Worm (Caenorhabditis elegans) whole organism, late embryonic: Measurements from ENCODE around the gene srj-24.

Source experiments
- C08G9.2 ChIP-seq: sonication (generic microtip); optimal IDR thresholded peaks from 2 replicates; lab custom pipeline; 2016; ENCODE audit warnings: mild to moderate bottlenecking, missing genetic modification characterization, moderate library complexity, missing compliant biosample characterization
- C38D4.7 ChIP-seq: fragments of 200-800 bp; sonication (Bioruptor generic); optimal IDR thresholded peaks from 2 replicates; lab custom pipeline; 2018; ENCODE audit warnings: mild to moderate bottlenecking, missing genetic modification characterization, moderate library complexity, missing compliant biosample characterization
- F13H6.1 ChIP-seq: sonication (generic microtip); optimal IDR thresholded peaks from 2 replicates; lab custom pipeline; 2016; ENCODE audit warnings: missing genetic modification characterization, missing compliant biosample characterization
- K02D7.2 ChIP-seq: sonication (generic microtip); optimal IDR thresholded peaks from 2 replicates; lab custom pipeline; 2017; ENCODE audit warnings: mild to moderate bottlenecking, missing genetic modification characterization, missing compliant biosample characterization
- K09A11.1 ChIP-seq: sonication (generic microtip); optimal IDR thresholded peaks from 2 replicates; lab custom pipeline; 2017; ENCODE audit warnings: antibody characterized with exemption, mild to moderate bottlenecking, missing genetic modification characterization, missing compliant biosample characterization; ENCODE audit not compliant: insufficient read depth
- T23F11.4 ChIP-seq: fragments of 200-800 bp; sonication (Bioruptor generic); optimal IDR thresholded peaks from 2 replicates; lab custom pipeline; 2018; ENCODE audit warnings: mild to moderate bottlenecking, missing genetic modification characterization, missing compliant biosample characterization
- Y22D7AL.16 ChIP-seq: sonication (generic microtip); optimal IDR thresholded peaks from 2 replicates; lab custom pipeline; 2016; ENCODE audit warnings: missing genetic modification characterization, missing compliant biosample characterization
- ahr-1 ChIP-seq: sonication (generic microtip); optimal IDR thresholded peaks from 2 replicates; lab custom pipeline; 2016; ENCODE audit warnings: missing genetic modification characterization, missing compliant biosample characterization
- ceh-14 ChIP-seq: sonication (generic microtip); optimal IDR thresholded peaks from 2 replicates; lab custom pipeline; 2016; ENCODE audit warnings: missing genotype, missing genetic modification characterization, missing compliant biosample characterization
- ceh-30 ChIP-seq: fragments of 150-350 bp; optimal IDR thresholded peaks from 2 replicates; lab custom pipeline; 2014; ENCODE audit warnings: missing biosample characterization, missing genetic modification characterization
- ceh-31 ChIP-seq: sonication (generic microtip); optimal IDR thresholded peaks from 2 replicates; lab custom pipeline; 2016; ENCODE audit warnings: missing genetic modification characterization, missing compliant biosample characterization
- ceh-45 ChIP-seq: fragments of 200-800 bp; sonication (Bioruptor generic); IDR thresholded peaks from 2 replicates; pipeline ENCODE4 v1.3.6; 2022; ENCODE audit warnings: missing genetic modification reagents, missing genetic modification characterization, missing compliant biosample characterization
- ceh-48 ChIP-seq: sonication (generic microtip); optimal IDR thresholded peaks from 2 replicates; lab custom pipeline; 2016; ENCODE audit warnings: missing genetic modification characterization, inconsistent platforms, missing compliant biosample characterization
- ceh-6 ChIP-seq: fragments of 200-800 bp; sonication (Bioruptor generic); optimal IDR thresholded peaks from 2 replicates; lab custom pipeline; 2018; ENCODE audit warnings: mild to moderate bottlenecking, missing genetic modification characterization, missing compliant biosample characterization
- che-1 ChIP-seq: sonication (generic microtip); optimal IDR thresholded peaks from 2 replicates; lab custom pipeline; 2016; ENCODE audit warnings: mild to moderate bottlenecking, missing genetic modification characterization, missing compliant biosample characterization
- dmd-4 ChIP-seq: sonication (generic microtip); optimal IDR thresholded peaks from 2 replicates; lab custom pipeline; 2016; ENCODE audit warnings: borderline replicate concordance, missing genetic modification characterization, missing compliant biosample characterization
- elt-2 ChIP-seq: sonication (generic microtip); optimal IDR thresholded peaks from 2 replicates; lab custom pipeline; 2016; ENCODE audit warnings: missing genetic modification reagents, missing genetic modification characterization, missing compliant biosample characterization
- ets-4 ChIP-seq: sonication (generic microtip); optimal IDR thresholded peaks from 2 replicates; lab custom pipeline; 2016; ENCODE audit warnings: missing genetic modification characterization, missing compliant biosample characterization
- fax-1 ChIP-seq: sonication (generic microtip); optimal IDR thresholded peaks from 2 replicates; lab custom pipeline; 2016; ENCODE audit warnings: missing genotype, missing genetic modification characterization, missing compliant biosample characterization
- fkh-10 ChIP-seq: fragments of 150-350 bp; optimal IDR thresholded peaks from 2 replicates; lab custom pipeline; 2014; ENCODE audit warnings: missing biosample characterization, missing genetic modification reagents, missing genetic modification characterization
- fkh-6 ChIP-seq: sonication (generic microtip); optimal IDR thresholded peaks from 2 replicates; lab custom pipeline; 2016; ENCODE audit warnings: missing genetic modification characterization, missing compliant biosample characterization
- lim-6 ChIP-seq: sonication (generic microtip); optimal IDR thresholded peaks from 2 replicates; lab custom pipeline; 2016; ENCODE audit warnings: missing genetic modification characterization, missing compliant biosample characterization
- mec-3 ChIP-seq: sonication (generic microtip); optimal IDR thresholded peaks from 2 replicates; lab custom pipeline; 2016; ENCODE audit warnings: borderline replicate concordance, missing genetic modification characterization, missing compliant biosample characterization
- nfya-1 ChIP-seq: sonication (generic microtip); optimal IDR thresholded peaks from 2 replicates; lab custom pipeline; 2017; ENCODE audit warnings: missing genetic modification characterization, mild to moderate bottlenecking, missing compliant biosample characterization, antibody characterized with exemption, moderate library complexity
- nhr-232 ChIP-seq: sonication (generic microtip); optimal IDR thresholded peaks from 2 replicates; lab custom pipeline; 2016; ENCODE audit warnings: missing genetic modification characterization, missing compliant biosample characterization
- npax-4 ChIP-seq: sonication (generic microtip); optimal IDR thresholded peaks from 2 replicates; lab custom pipeline; 2016; ENCODE audit warnings: missing genetic modification characterization, missing compliant biosample characterization
- odd-2 ChIP-seq: sonication (generic microtip); optimal IDR thresholded peaks from 2 replicates; lab custom pipeline; 2017; ENCODE audit warnings: antibody characterized with exemption, mild to moderate bottlenecking, missing genetic modification characterization, missing compliant biosample characterization
- pag-3 ChIP-seq: sonication (generic microtip); optimal IDR thresholded peaks from 2 replicates; lab custom pipeline; 2016; ENCODE audit warnings: missing compliant biosample characterization, missing genetic modification characterization, borderline replicate concordance
- pha-2 ChIP-seq: sonication (generic microtip); optimal IDR thresholded peaks from 2 replicates; lab custom pipeline; 2017; ENCODE audit warnings: mild to moderate bottlenecking, missing genetic modification characterization, missing compliant biosample characterization
- pqm-1 ChIP-seq: sonication (generic microtip); optimal IDR thresholded peaks from 2 replicates; lab custom pipeline; 2016; ENCODE audit warnings: missing genetic modification characterization, missing compliant biosample characterization
- ref-2 ChIP-seq: sonication (generic microtip); optimal IDR thresholded peaks from 2 replicates; lab custom pipeline; 2016; ENCODE audit warnings: missing genetic modification characterization, missing compliant biosample characterization
- sox-4 ChIP-seq: sonication (generic microtip); optimal IDR thresholded peaks from 2 replicates; lab custom pipeline; 2017; ENCODE audit warnings: mild to moderate bottlenecking, missing genetic modification characterization, inconsistent platforms, missing compliant biosample characterization
- syd-9 ChIP-seq: sonication (generic microtip); optimal IDR thresholded peaks from 2 replicates; lab custom pipeline; 2016; ENCODE audit warnings: mild to moderate bottlenecking, missing genetic modification characterization, moderate library complexity, missing compliant biosample characterization
- tbx-2 ChIP-seq: sonication (generic microtip); optimal IDR thresholded peaks from 2 replicates; lab custom pipeline; 2016; ENCODE audit warnings: missing genetic modification characterization, missing compliant biosample characterization
- tbx-7 ChIP-seq: sonication (generic microtip); optimal IDR thresholded peaks from 2 replicates; lab custom pipeline; 2016; ENCODE audit warnings: missing genotype, missing genetic modification characterization, missing compliant biosample characterization
- ttx-3 ChIP-seq: sonication (generic microtip); optimal IDR thresholded peaks from 2 replicates; lab custom pipeline; 2016; ENCODE audit warnings: missing genetic modification reagents, missing genetic modification characterization, missing compliant biosample characterization
- unc-42 ChIP-seq: sonication (generic microtip); optimal IDR thresholded peaks from 2 replicates; lab custom pipeline; 2016; ENCODE audit warnings: missing genotype, missing genetic modification characterization, missing compliant biosample characterization
- unc-55 ChIP-seq: sonication (generic microtip); optimal IDR thresholded peaks from 2 replicates; lab custom pipeline; 2017; ENCODE audit warnings: missing biosample characterization, missing genetic modification reagents, missing genetic modification characterization
- zip-5 ChIP-seq: sonication (generic microtip); optimal IDR thresholded peaks from 2 replicates; lab custom pipeline; 2016; ENCODE audit warnings: missing genetic modification characterization, missing compliant biosample characterization
- ztf-16 ChIP-seq: sonication (generic microtip); optimal IDR thresholded peaks from 2 replicates; lab custom pipeline; 2017; ENCODE audit warnings: missing genetic modification characterization, missing compliant biosample characterization

Gene srj-24

ce11 chrV:738770-739169 is at the start of gene srj-24:
Gene srj-24 (minus strand): TSS chrV:738870.
- TF ChIP-seq ttx-3 (tag; lab: Kevin White, UChicago): no peak
- TF ChIP-seq nfya-1 (tag; lab: Kevin White, UChicago): no peak
- no peak for TF ChIP-seq pha-2
- TF ChIP-seq dmd-4 (tag; lab: Kevin White, UChicago): no peak
- no peak for TF ChIP-seq ref-2 (tag; lab: Kevin White, UChicago)
- no peak for TF ChIP-seq sox-4 (tag; lab: Kevin White, UChicago)
- no peak for TF ChIP-seq ets-4 (tag; lab: Kevin White, UChicago)
- no peak for TF ChIP-seq pqm-1
- no peak for TF ChIP-seq tbx-2 (tag; lab: Kevin White, UChicago)
- TF ChIP-seq ztf-16: no peak

- TF ChIP-seq ceh-45 (GFP tag; lab: Robert Waterston, UW): no peak
- no peak for TF ChIP-seq pag-3 (tag; lab: Kevin White, UChicago)
- TF ChIP-seq ceh-31 (tag; lab: Kevin White, UChicago): no peak
- TF ChIP-seq nhr-232 (tag; lab: Kevin White, UChicago): no peak
- no peak for TF ChIP-seq K02D7.2 (tag; lab: Kevin White, UChicago)
- no peak for TF ChIP-seq fkh-6 (tag; lab: Kevin White, UChicago)
- TF ChIP-seq ets-4 (tag; lab: Kevin White, UChicago): no peak
- no peak for TF ChIP-seq K09A11.1 (tag; lab: Kevin White, UChicago)
- no peak for TF ChIP-seq C38D4.7 (GFP tag; lab: Kevin White, UChicago)
- no peak for TF ChIP-seq fkh-10 (GFP tag; lab: Kevin White, UChicago)
- no peak for TF ChIP-seq syd-9 (tag; lab: Kevin White, UChicago)
- TF ChIP-seq mec-3: no peak
- TF ChIP-seq Y22D7AL.16: no peak
Observed at ce11 chrV:782432-782831, 43.8 kb upstream of the srj-24 start, which contains the start of gene srab-16. Gene srab-16 (plus strand): TSS chrV:782732.

ce11 chrV:779999-780398 is 41.3 kb upstream of the srj-24 start, which contains the start of gene srbc-60:
Gene srbc-60 (plus strand): TSS chrV:780299.
- TF ChIP-seq ceh-14 (tag; lab: Kevin White, UChicago) (no peak), odd-2 (tag; lab: Kevin White, UChicago) (no peak), fkh-6 (tag; lab: Kevin White, UChicago) (no peak), K02D7.2 (tag; lab: Kevin White, UChicago) (no peak), fax-1 (no peak), ceh-30 (tag; lab: Kevin White, UChicago) (no peak), ceh-6 (GFP tag; lab: Kevin White, UChicago) (no peak), sox-4 (tag; lab: Kevin White, UChicago) (no peak), elt-2 (tag; lab: Kevin White, UChicago) (no peak), npax-4 (tag; lab: Kevin White, UChicago) (no peak)

- TF ChIP-seq ref-2 (tag; lab: Kevin White, UChicago): no peak
- TF ChIP-seq che-1 (tag; lab: Kevin White, UChicago): no peak
- no peak for TF ChIP-seq lim-6
- TF ChIP-seq ceh-30 (tag; lab: Kevin White, UChicago): no peak
- no peak for TF ChIP-seq ceh-48 (tag; lab: Kevin White, UChicago)
- TF ChIP-seq ztf-16: no peak
- TF ChIP-seq pha-2: no peak
- TF ChIP-seq elt-2 (tag; lab: Kevin White, UChicago): no peak
- no peak for TF ChIP-seq unc-55 (GFP tag; lab: Kevin White, UChicago)
- no peak for TF ChIP-seq ceh-14 (tag; lab: Kevin White, UChicago)
- TF ChIP-seq, all 69 proteins: peak for 0
Observed at ce11 chrV:778339-778738, 39.7 kb upstream of the srj-24 start, which contains the start of gene srbc-59. Gene srbc-59 (plus strand): TSS chrV:778639.

ce11 chrV:777285-777684 is 38.6 kb upstream of the srj-24 start, which contains the start of gene R09E12.9:
Gene R09E12.9 (plus strand): TSS chrV:777600.
- TF ChIP-seq pqm-1 (no peak), tbx-7 (no peak), pha-2 (no peak), npax-4 (tag; lab: Kevin White, UChicago) (no peak), unc-42 (tag; lab: Kevin White, UChicago) (no peak), zip-5 (no peak), ahr-1 (tag; lab: Kevin White, UChicago) (no peak), F13H6.1 (tag; lab: Kevin White, UChicago) (no peak), T23F11.4 (no peak), nfya-1 (tag; lab: Kevin White, UChicago) (no peak), C08G9.2 (tag; lab: Kevin White, UChicago) (no peak), ceh-48 (tag; lab: Kevin White, UChicago) (no peak), mec-3 (no peak)
